Worm (Caenorhabditis elegans): Measurements from ENCODE around the gene F48F5.8.

The F48F5.8 gene

DNA sequence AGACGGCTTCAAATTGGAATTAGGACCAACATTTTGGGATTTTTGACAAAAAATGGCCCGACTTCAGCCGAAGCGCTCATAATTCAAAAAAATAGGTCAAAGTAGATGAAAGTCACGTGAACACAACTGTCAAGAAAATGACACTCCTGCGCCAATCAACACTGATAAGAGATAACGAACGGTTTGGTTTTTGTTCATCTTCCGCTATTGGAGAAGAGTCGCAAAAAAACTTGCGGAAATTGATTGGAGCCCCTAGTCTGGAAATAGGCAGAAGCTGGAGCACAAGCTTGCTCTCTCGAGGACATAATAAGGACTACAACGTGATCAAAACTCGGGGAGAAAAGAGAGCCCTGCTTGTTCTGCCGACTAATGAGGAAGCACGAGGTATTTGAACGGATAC lies 12.9 kb upstream of the F48F5.8 start:
- TF ChIP-seq odd-2 (tag; optimal IDR thresholded peaks at IDR 0.05): no peak
- TF ChIP-seq hlh-13 (GFP tag; optimal IDR thresholded peaks at IDR 0.05): no peak
- TF ChIP-seq hlh-30 (tag; optimal IDR thresholded peaks at IDR 0.05; ENCODE audit: insufficient read depth): peak; percentile 6
- no peak for TF ChIP-seq sox-4 (tag; optimal IDR thresholded peaks at IDR 0.05)

DNA sequence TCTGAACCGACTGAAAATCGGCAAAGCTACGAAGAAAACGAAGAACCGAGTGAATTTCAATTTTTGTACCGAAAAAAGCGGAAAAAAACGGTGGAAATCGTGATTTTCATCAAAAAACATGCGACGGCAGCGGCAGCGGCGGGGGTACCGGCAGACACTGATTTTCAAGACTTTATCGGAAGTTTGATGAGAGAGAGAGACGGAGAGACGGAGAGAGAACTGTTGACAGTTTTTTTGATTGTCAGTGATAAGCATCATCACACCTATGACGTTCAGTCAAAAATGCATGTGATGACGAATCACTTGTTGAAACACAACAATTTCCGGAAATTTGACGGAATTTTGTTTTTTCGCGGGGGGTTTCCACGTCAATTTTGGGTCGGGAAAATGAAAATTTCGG lies 11.7 kb upstream of the F48F5.8 start:
- TF ChIP-seq syd-9 (tag; optimal IDR thresholded peaks at IDR 0.05) (no peak), ceh-19 (GFP tag; optimal IDR thresholded peaks at IDR 0.05) (no peak), Y22D7AL.16 (tag; optimal IDR thresholded peaks at IDR 0.05) (no peak), tbx-7 (tag; optimal IDR thresholded peaks at IDR 0.05) (no peak), ceh-31 (tag; optimal IDR thresholded peaks at IDR 0.05) (no peak), ceh-14 (tag; optimal IDR thresholded peaks at IDR 0.05) (no peak), rnt-1 (tag; optimal IDR thresholded peaks at IDR 0.05) (no peak), ceh-34 (tag; optimal IDR thresholded peaks at IDR 0.05) (no peak)

DNA sequence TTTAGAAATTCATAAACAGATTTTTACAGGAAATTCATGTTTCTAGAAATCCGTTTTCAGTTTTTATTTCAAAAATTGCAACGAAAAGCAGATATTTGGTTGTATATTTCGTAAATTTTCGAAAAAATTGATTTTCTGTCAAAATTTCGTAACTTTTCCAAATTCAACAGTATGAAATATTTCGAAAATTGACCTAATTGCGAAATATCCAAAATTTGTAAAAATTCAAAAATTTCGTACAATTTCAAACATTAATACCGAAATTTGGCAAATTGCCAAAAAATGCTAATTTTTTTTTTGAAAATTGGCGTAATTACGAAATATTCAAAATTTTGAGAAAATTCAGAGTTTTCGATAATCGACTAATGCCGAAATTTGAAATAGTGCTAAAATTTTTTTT lies 11.2 kb upstream of the F48F5.8 start:
- TF ChIP-seq npax-4 (tag; optimal IDR thresholded peaks at IDR 0.05) (no peak), Y22D7AL.16 (tag; optimal IDR thresholded peaks at IDR 0.05) (no peak), rnt-1 (tag; optimal IDR thresholded peaks at IDR 0.05) (no peak), dve-1 (tag; optimal IDR thresholded peaks at IDR 0.05) (no peak), T23F11.4 (GFP tag; optimal IDR thresholded peaks at IDR 0.05) (no peak), madf-2 (tag; optimal IDR thresholded peaks at IDR 0.05) (no peak), C38D4.7 (GFP tag; optimal IDR thresholded peaks at IDR 0.05) (no peak), ets-4 (tag; optimal IDR thresholded peaks at IDR 0.05) (no peak), eyg-1 (tag; optimal IDR thresholded peaks at IDR 0.05) (no peak), hlh-13 (GFP tag; optimal IDR thresholded peaks at IDR 0.05) (no peak), ceh-2 (tag; optimal IDR thresholded peaks at IDR 0.05) (no peak), syd-9 (tag; optimal IDR thresholded peaks at IDR 0.05) (no peak), ceh-19 (GFP tag; optimal IDR thresholded peaks at IDR 0.05) (no peak), fkh-6 (tag; optimal IDR thresholded peaks at IDR 0.05) (no peak), ceh-34 (tag; optimal IDR thresholded peaks at IDR 0.05) (no peak)

DNA sequence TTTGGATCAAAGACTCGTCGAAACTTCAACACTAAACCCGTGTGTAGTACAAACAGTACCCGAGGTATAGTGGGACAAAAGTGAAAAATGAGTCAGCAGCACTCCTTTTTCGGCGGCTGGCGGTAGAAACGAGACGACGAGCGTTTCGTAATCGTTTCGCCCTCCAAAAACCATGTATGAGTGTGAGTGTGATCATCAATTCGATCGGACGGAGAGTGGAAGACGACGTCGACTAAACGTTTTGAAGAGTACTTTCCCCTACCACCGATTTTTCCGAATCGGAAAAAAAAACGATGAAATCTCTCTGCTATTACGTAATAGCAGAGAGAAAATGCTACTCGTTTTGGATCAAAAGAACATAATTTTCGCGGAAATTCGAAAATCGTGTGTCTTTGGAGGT lies 9.7 kb upstream of the F48F5.8 start:
- TF ChIP-seq unc-3 (GFP tag; conservative IDR thresholded peaks at IDR 0.05) (no peak), unc-3 (tag; optimal IDR thresholded peaks at IDR 0.05) (no peak), ceh-14 (tag; optimal IDR thresholded peaks at IDR 0.05) (no peak), ceh-31 (tag; optimal IDR thresholded peaks at IDR 0.05) (no peak), sdc-2 (tag; optimal IDR thresholded peaks at IDR 0.05) (no peak), npax-4 (tag; optimal IDR thresholded peaks at IDR 0.05) (no peak), hlh-8 (tag; optimal IDR thresholded peaks at IDR 0.05) (no peak), T23F11.4 (GFP tag; optimal IDR thresholded peaks at IDR 0.05) (no peak)

DNA sequence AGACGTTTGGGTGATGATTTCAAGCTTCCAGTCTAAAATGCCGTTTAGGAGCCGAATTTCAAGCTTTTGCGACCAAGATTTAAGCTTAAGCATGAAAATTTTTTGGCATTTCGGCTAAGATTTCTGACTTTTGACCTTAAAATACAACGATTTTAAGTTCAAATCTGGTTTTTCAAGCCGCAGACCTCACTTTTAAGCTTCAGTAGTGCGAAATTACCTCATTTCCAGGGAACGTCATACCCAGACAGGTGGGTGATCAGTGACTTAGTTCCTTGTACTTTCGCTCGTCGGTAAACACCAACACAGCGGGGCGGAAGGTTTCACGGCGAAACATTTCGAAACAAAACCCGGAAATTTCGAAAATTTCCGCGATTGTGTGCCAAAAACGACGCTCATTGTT lies 8.8 kb upstream of the F48F5.8 start:
- no peak for TF ChIP-seq npax-4 (tag; optimal IDR thresholded peaks at IDR 0.05)
- TF ChIP-seq che-1 (tag; optimal IDR thresholded peaks at IDR 0.05): no peak
- no peak for TF ChIP-seq T23F11.4 (GFP tag; optimal IDR thresholded peaks at IDR 0.05)
- no peak for TF ChIP-seq nhr-232 (tag; optimal IDR thresholded peaks at IDR 0.05)
- TF ChIP-seq ceh-30 (tag; optimal IDR thresholded peaks at IDR 0.05): no peak
- TF ChIP-seq ceh-45 (GFP tag; IDR thresholded peaks at IDR 0.05): no peak
- no peak for TF ChIP-seq hlh-6 (tag; optimal IDR thresholded peaks at IDR 0.05)
- no peak for TF ChIP-seq ceh-31 (tag; optimal IDR thresholded peaks at IDR 0.05)
- no peak for TF ChIP-seq pat-9 (tag; optimal IDR thresholded peaks at IDR 0.05)
- TF ChIP-seq fax-1 (tag; optimal IDR thresholded peaks at IDR 0.05): no peak
- TF ChIP-seq mec-3 (tag; optimal IDR thresholded peaks at IDR 0.05; ENCODE audit: borderline replicate concordance): no peak
- no peak for TF ChIP-seq pha-2 (tag; optimal IDR thresholded peaks at IDR 0.05)
- no peak for TF ChIP-seq tbx-7 (tag; optimal IDR thresholded peaks at IDR 0.05)
- TF ChIP-seq hlh-8 (tag; optimal IDR thresholded peaks at IDR 0.05): no peak
- TF ChIP-seq fkh-6 (tag; optimal IDR thresholded peaks at IDR 0.05): no peak
- TF ChIP-seq pqm-1 (tag; optimal IDR thresholded peaks at IDR 0.05): no peak
- TF ChIP-seq ceh-48 (tag; optimal IDR thresholded peaks at IDR 0.05): no peak
- TF ChIP-seq gmeb-2 (tag; optimal IDR thresholded peaks at IDR 0.05): no peak
- TF ChIP-seq C08G9.2 (tag; optimal IDR thresholded peaks at IDR 0.05): no peak

Measured in whole organism, late embryonic.